Fruit fly (Drosophila melanogaster) whole organism, embryonic: ENCODE measurements around the gene lilli.

Source experiments
- Atf3 ChIP-seq: fragments of 200-800 bp; sonication (Bioruptor generic); optimal IDR thresholded peaks from 3 replicates; lab custom pipeline; 2016; ENCODE audit warnings: missing biosample characterization, missing genetic modification characterization
- BEAF-32 ChIP-seq: fragments of 200-800 bp; sonication (Bioruptor generic); optimal IDR thresholded peaks from 3 replicates; lab custom pipeline; 2017; ENCODE audit warnings: missing biosample characterization, missing genetic modification characterization, mild to moderate bottlenecking, moderate library complexity, missing genetic modification reagents
- CG10209 ChIP-seq: fragments of 200-800 bp; sonication (Bioruptor generic); optimal IDR thresholded peaks from 3 replicates; lab custom pipeline; 2017; ENCODE audit warnings: missing biosample characterization, mild to moderate bottlenecking, missing genetic modification characterization, missing genetic modification reagents
- CG10267 ChIP-seq: fragments of 200-800 bp; sonication (Bioruptor generic); optimal IDR thresholded peaks from 2 replicates; lab custom pipeline; 2018; ENCODE audit warnings: missing biosample characterization, mild to moderate bottlenecking, missing genetic modification characterization, moderate library complexity
- CG11695 ChIP-seq: fragments of 200-800 bp; sonication (Bioruptor generic); IDR thresholded peaks from 3 replicates; pipeline ENCODE4 v1.3.6; 2022; ENCODE audit warnings: missing biosample characterization, missing genetic modification characterization
- CG12155 ChIP-seq: fragments of 200-800 bp; sonication (Bioruptor generic); optimal IDR thresholded peaks from 3 replicates; lab custom pipeline; 2016; ENCODE audit warnings: missing biosample characterization, missing genetic modification characterization
- CG1233 ChIP-seq: fragments of 200-800 bp; sonication (Bioruptor generic); optimal IDR thresholded peaks from 4 replicates; lab custom pipeline; 2018; ENCODE audit warnings: missing biosample characterization, mild to moderate bottlenecking, missing genetic modification characterization
- CG15269 ChIP-seq: fragments of 200-800 bp; sonication (Bioruptor generic); optimal IDR thresholded peaks from 2 replicates; lab custom pipeline; 2018; ENCODE audit warnings: missing biosample characterization, mild to moderate bottlenecking, missing genetic modification characterization, moderate library complexity
- CG18011 ChIP-seq: fragments of 200-800 bp; sonication (Bioruptor generic); optimal IDR thresholded peaks from 2 replicates; lab custom pipeline; 2017; ENCODE audit warnings: missing biosample characterization, missing genetic modification characterization, mild to moderate bottlenecking, moderate library complexity, missing genotype
- CG2116 ChIP-seq: fragments of 200-800 bp; sonication (Bioruptor generic); optimal IDR thresholded peaks from 3 replicates; lab custom pipeline; 2018; ENCODE audit warnings: missing biosample characterization, mild to moderate bottlenecking, missing genetic modification characterization
- CG2199 ChIP-seq: fragments of 200-800 bp; sonication (Bioruptor generic); IDR thresholded peaks from 3 replicates; pipeline ENCODE4 v1.3.6; 2022; ENCODE audit warnings: missing biosample characterization, missing genetic modification characterization
- CG33557 ChIP-seq: fragments of 200-800 bp; sonication (Bioruptor generic); optimal IDR thresholded peaks from 2 replicates; lab custom pipeline; 2019; ENCODE audit warnings: missing biosample characterization, mild to moderate bottlenecking, missing genetic modification characterization, moderate library complexity
- CG34224 ChIP-seq: fragments of 200-800 bp; sonication (Bioruptor generic); IDR thresholded peaks from 3 replicates; pipeline ENCODE4 v1.3.6; 2022; ENCODE audit warnings: missing biosample characterization, missing genetic modification characterization; ENCODE audit not compliant: partially characterized antibody
- CG3726 ChIP-seq: fragments of 200-800 bp; sonication (Bioruptor generic); IDR thresholded peaks from 3 replicates; pipeline ENCODE4, ENCODE4 v1.3.6; 2022; ENCODE audit warnings: missing biosample characterization, missing genetic modification characterization
- CG4820 ChIP-seq: fragments of 200-800 bp; sonication (Bioruptor generic); optimal IDR thresholded peaks from 3 replicates; lab custom pipeline; 2016; ENCODE audit warnings: missing biosample characterization, missing genetic modification characterization
- CG6654 ChIP-seq: fragments of 200-800 bp; sonication (Bioruptor generic); optimal IDR thresholded peaks from 2 replicates; lab custom pipeline; 2017; ENCODE audit warnings: missing biosample characterization, mild to moderate bottlenecking, missing genetic modification characterization
- CG7745 ChIP-seq: fragments of 200-800 bp; sonication (Bioruptor generic); optimal IDR thresholded peaks from 2 replicates; lab custom pipeline; 2018; ENCODE audit warnings: missing biosample characterization, mild to moderate bottlenecking, missing genetic modification characterization, moderate library complexity
- CG8290 ChIP-seq, 3 experiments: fragments of 200-800 bp; sonication (Bioruptor generic); optimal IDR thresholded peaks; 2 replicates each; lab custom pipeline; 2016 to 2019; ENCODE audit warnings: missing biosample characterization in 3 of 3, missing genetic modification characterization in 3 of 3, mild to moderate bottlenecking in 2 of 3, moderate library complexity in 1 of 3
- CG8924 ChIP-seq: fragments of 200-800 bp; optimal IDR thresholded peaks from 3 replicates; lab custom pipeline; 2019; ENCODE audit warnings: missing biosample characterization, mild to moderate bottlenecking, missing genetic modification characterization, moderate library complexity
- CHES-1-like ChIP-seq: fragments of 200-800 bp; sonication (Bioruptor generic); optimal IDR thresholded peaks from 2 replicates; lab custom pipeline; 2016; ENCODE audit warnings: missing biosample characterization, missing genetic modification characterization
- Deaf1 ChIP-seq: fragments of 200-800 bp; optimal IDR thresholded peaks from 3 replicates; lab custom pipeline; 2019; ENCODE audit warnings: missing biosample characterization, mild to moderate bottlenecking, missing genetic modification characterization, moderate library complexity
- Dip2 ChIP-seq: fragments of 200-800 bp; sonication (Bioruptor generic); IDR thresholded peaks from 2 replicates; pipeline ENCODE4 v1.3.6; 2022; ENCODE audit warnings: missing biosample characterization, missing genetic modification characterization
- Hr3 ChIP-seq: fragments of 200-800 bp; sonication (Bioruptor generic); optimal IDR thresholded peaks from 3 replicates; lab custom pipeline; 2016; ENCODE audit warnings: missing biosample characterization, missing genetic modification characterization
- Optix ChIP-seq: fragments of 200-800 bp; sonication (Bioruptor generic); IDR thresholded peaks from 3 replicates; pipeline ENCODE4 v1.3.6; 2022; ENCODE audit warnings: missing biosample characterization, missing genetic modification characterization
- Tbp ChIP-seq: fragments of >200 bp; optimal IDR thresholded peaks from 2 replicates; lab custom pipeline; 2018; ENCODE audit warnings: missing biosample characterization, missing genetic modification characterization
- aop ChIP-seq: fragments of 200-800 bp; sonication (Bioruptor generic); IDR thresholded peaks from 2 replicates; pipeline ENCODE4 v1.3.6; 2022; ENCODE audit warnings: missing biosample characterization, missing genetic modification characterization
- ash1 ChIP-seq: fragments of 200-800 bp; sonication (Bioruptor generic); optimal IDR thresholded peaks from 2 replicates; lab custom pipeline; 2018; ENCODE audit warnings: missing biosample characterization, mild to moderate bottlenecking, missing genetic modification characterization
- bigmax ChIP-seq: fragments of 200-800 bp; sonication (Bioruptor generic); optimal IDR thresholded peaks from 2 replicates; lab custom pipeline; 2018; ENCODE audit warnings: missing biosample characterization, mild to moderate bottlenecking, missing genetic modification characterization
- chif ChIP-seq, 2 experiments: fragments of 200-800 bp; sonication (Bioruptor generic); optimal IDR thresholded peaks; 3 replicates each; lab custom pipeline; 2016; ENCODE audit warnings: missing biosample characterization in 2 of 2, missing genetic modification characterization in 2 of 2
- dpn ChIP-seq, 2 experiments: fragments of 200-800 bp; sonication (Bioruptor generic); optimal IDR thresholded peaks; 3 replicates each; lab custom pipeline; 2016; ENCODE audit warnings: missing biosample characterization in 2 of 2, missing genetic modification characterization in 2 of 2
- esg ChIP-seq: fragments of 200-800 bp; sonication (Bioruptor generic); conservative IDR thresholded peaks from 2 replicates; pipeline ENCODE4 v1.3.6; 2022; ENCODE audit warnings: missing biosample characterization, missing genetic modification characterization
- exex ChIP-seq: fragments of 200-800 bp; sonication (Bioruptor generic); optimal IDR thresholded peaks from 4 replicates; lab custom pipeline; 2018; ENCODE audit warnings: missing biosample characterization, mild to moderate bottlenecking, missing genetic modification characterization, moderate library complexity
- fd3F ChIP-seq: fragments of 200-800 bp; sonication (Bioruptor generic); optimal IDR thresholded peaks from 2 replicates; lab custom pipeline; 2018; ENCODE audit warnings: missing biosample characterization, mild to moderate bottlenecking, missing genetic modification characterization, moderate library complexity
- gcm2 ChIP-seq: fragments of 200-800 bp; sonication (Bioruptor generic); optimal IDR thresholded peaks from 2 replicates; lab custom pipeline; 2016; ENCODE audit warnings: missing biosample characterization, missing genetic modification characterization
- gsb-n ChIP-seq: fragments of 200-800 bp; sonication (Bioruptor generic); optimal IDR thresholded peaks from 3 replicates; lab custom pipeline; 2018; ENCODE audit warnings: missing biosample characterization, mild to moderate bottlenecking, missing genetic modification characterization
- hth ChIP-seq: fragments of >200 bp; optimal IDR thresholded peaks from 2 replicates; lab custom pipeline; 2017; ENCODE audit warnings: inconsistent platforms
- jing ChIP-seq: fragments of 200-800 bp; sonication (Bioruptor generic); optimal IDR thresholded peaks from 2 replicates; lab custom pipeline; 2018; ENCODE audit warnings: missing biosample characterization, mild to moderate bottlenecking, missing genetic modification characterization
- kay ChIP-seq: fragments of 200-800 bp; sonication (Bioruptor generic); optimal IDR thresholded peaks from 2 replicates; lab custom pipeline; 2016; ENCODE audit warnings: missing biosample characterization, missing genetic modification characterization
- klu ChIP-seq: fragments of 200-800 bp; sonication (Bioruptor generic); IDR thresholded peaks from 2 replicates; pipeline ENCODE4 v1.3.6; 2022; ENCODE audit warnings: missing biosample characterization, missing genetic modification characterization
- knrl ChIP-seq: fragments of 200-800 bp; sonication (Bioruptor generic); IDR thresholded peaks from 3 replicates; pipeline ENCODE4 v1.3.6; 2022; ENCODE audit warnings: missing biosample characterization, missing genetic modification characterization; ENCODE audit not compliant: partially characterized antibody
- lola ChIP-seq, 3 experiments: fragments of >200 bp in 2 of 3; fragments of 200-800 bp in 1 of 3; sonication (Bioruptor generic) in 1 of 3; optimal IDR thresholded peaks; 2 replicates each; lab custom pipeline; 2017 to 2019; ENCODE audit warnings: missing biosample characterization in 3 of 3, missing genetic modification characterization in 3 of 3, mild to moderate bottlenecking in 1 of 3, moderate library complexity in 1 of 3
- mirr ChIP-seq: fragments of 200-800 bp; sonication (Bioruptor generic); optimal IDR thresholded peaks from 3 replicates; lab custom pipeline; 2018; ENCODE audit warnings: missing biosample characterization, mild to moderate bottlenecking, missing genetic modification characterization
- pan ChIP-seq, 4 experiments: fragments of >200 bp in 3 of 4; fragments of 200-800 bp in 1 of 4; sonication (Bioruptor generic) in 1 of 4; optimal IDR thresholded peaks in 3 of 4; IDR thresholded peaks in 1 of 4; 2 replicates each; pipeline versions ENCODE4 v1.3.6 to Lab custom; 2017 to 2022; ENCODE audit warnings: missing biosample characterization in 2 of 4, missing genetic modification characterization in 2 of 4, mixed read lengths in 1 of 4
- phol ChIP-seq: fragments of 200-800 bp; sonication (Bioruptor generic); optimal IDR thresholded peaks from 3 replicates; lab custom pipeline; 2018; ENCODE audit warnings: missing biosample characterization, mild to moderate bottlenecking, missing genetic modification characterization, moderate library complexity
- pzg ChIP-seq: fragments of 200-800 bp; sonication (Bioruptor generic); optimal IDR thresholded peaks from 3 replicates; lab custom pipeline; 2018; ENCODE audit warnings: missing biosample characterization, mild to moderate bottlenecking, missing genetic modification characterization, moderate library complexity
- row ChIP-seq: fragments of 200-800 bp; sonication (Bioruptor generic); IDR thresholded peaks from 3 replicates; pipeline ENCODE4 v1.3.6; 2022; ENCODE audit warnings: missing biosample characterization, missing genetic modification characterization
- so ChIP-seq: fragments of 200-800 bp; sonication (Bioruptor generic); IDR thresholded peaks from 3 replicates; pipeline ENCODE4 v1.3.6; 2022; ENCODE audit warnings: missing biosample characterization, missing genetic modification characterization
- wor ChIP-seq: fragments of 200-800 bp; sonication (Bioruptor generic); IDR thresholded peaks from 2 replicates; pipeline ENCODE4 v1.3.6; 2022; ENCODE audit warnings: missing biosample characterization, missing genetic modification characterization

lilli gene

DNA sequence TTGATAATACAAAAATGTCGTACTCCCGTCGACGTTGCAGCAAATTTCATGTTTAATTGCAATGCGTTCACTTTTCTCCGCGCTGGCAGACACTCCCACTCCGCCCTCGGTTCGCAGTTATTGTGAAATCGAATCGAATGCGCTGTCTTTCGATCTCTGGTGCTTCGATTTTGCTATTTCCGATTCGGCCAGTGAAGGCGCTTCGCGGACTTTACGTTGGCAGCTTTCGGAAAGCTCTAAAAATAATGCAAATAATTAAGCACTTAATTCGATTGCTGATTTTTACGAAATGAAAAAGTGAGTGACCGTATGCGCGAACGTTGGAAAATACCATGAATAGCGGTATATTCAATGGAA, 11.6 kb upstream of the lilli start, which contains the start of gene Ifrd1 (continued):
- TF ChIP-seq esg (no peak), wor (GFP tag; lab: Robert Waterston, UW) (no peak), CG10209 (GFP tag; lab: Kevin White, UChicago) (no peak), Optix (GFP tag; lab: Robert Waterston, UW) (no peak), CG2199 (GFP tag; lab: Robert Waterston, UW) (0 out of 3 replicates have a peak, but pooled peaks have one; percentile 9), gsb-n (tag; lab: Kevin White, UChicago) (no peak), CG12155 (GFP tag; lab: Kevin White, UChicago) (no peak), CG8924 (tag; lab: Kevin White, UChicago) (no peak), gcm2 (GFP tag; lab: Kevin White, UChicago) (no peak), CG7745 (peak; percentile 100), CG4820 (no peak), BEAF-32 (no peak), CG8290 (GFP tag; optimal IDR thresholded peaks at IDR 0.05; lab: Kevin White, UChicago) (no peak), CG8290 (tag; optimal IDR thresholded peaks at IDR 0.05; lab: Kevin White, UChicago) (peak in 1 of 2 experiments; percentile 36), bigmax (GFP tag; lab: Kevin White, UChicago) (no peak), Deaf1 (tag; lab: Kevin White, UChicago) (peak; percentile 5), CG1233 (GFP tag; lab: Kevin White, UChicago) (no peak), Atf3 (no peak), CG11695 (GFP tag; lab: Robert Waterston, UW) (no peak)

DNA sequence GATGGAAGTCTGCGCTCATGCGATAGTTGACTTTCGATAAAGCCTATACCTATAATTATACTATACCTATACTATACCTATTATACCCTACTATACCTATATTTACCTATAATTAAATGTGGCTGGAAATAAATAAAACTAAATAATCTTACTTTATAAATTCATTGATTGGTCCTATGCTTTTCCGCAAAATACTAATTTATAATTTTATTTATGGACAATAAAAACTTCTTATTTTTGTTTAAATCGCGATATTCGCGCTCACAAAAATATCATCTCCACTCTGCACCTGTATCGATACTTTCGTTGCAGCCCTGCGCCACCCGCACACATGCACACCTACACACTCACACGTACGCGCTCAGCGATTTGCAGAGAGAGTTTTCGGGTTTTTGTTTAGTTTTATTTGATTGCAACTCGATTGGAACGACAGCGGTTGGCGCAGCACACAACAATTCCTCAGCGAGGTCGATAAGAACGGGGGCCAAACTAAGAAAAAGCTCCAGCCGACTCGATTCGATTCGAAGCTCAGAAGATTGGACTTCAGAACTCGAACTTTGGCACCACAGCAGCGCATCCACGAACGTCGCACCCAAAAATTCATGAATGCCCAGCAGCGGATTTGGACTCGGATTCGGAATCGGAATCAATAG, 11.1 kb upstream of the lilli start, which contains the start of gene CG8814:
Gene CG8814, plus strand, starts transcription at position 349 of the 653 bp plus-strand sequence.
- TF ChIP-seq CG1233 (GFP tag; lab: Kevin White, UChicago) = peak; percentile 43
- TF ChIP-seq jing = no peak
- TF ChIP-seq klu (GFP tag; lab: Robert Waterston, UW) = peak; percentile 89
- TF ChIP-seq chif (GFP tag; optimal IDR thresholded peaks at IDR 0.05; lab: Kevin White, UChicago) = peak; percentile 12 to 27
- peak; percentile 74 for TF ChIP-seq Hr3 (GFP tag; lab: Kevin White, UChicago)
- TF ChIP-seq CG10267 = peak; percentile 76
- TF ChIP-seq Tbp = no peak
- peak; percentile 62 for TF ChIP-seq pzg
- peak; percentile 70 for TF ChIP-seq CG34224 (GFP tag; lab: Robert Waterston, UW)
- TF ChIP-seq Dip2 (GFP tag; lab: Robert Waterston, UW) = no peak
- TF ChIP-seq CG2116 (GFP tag; lab: Kevin White, UChicago) = peak; percentile 99
- no peak for TF ChIP-seq aop (GFP tag; lab: Robert Waterston, UW)
- peak; percentile 28 for TF ChIP-seq CG18011
- TF ChIP-seq fd3F (GFP tag; lab: Kevin White, UChicago) = peak; percentile 51
- TF ChIP-seq phol (tag; lab: Kevin White, UChicago) = peak; percentile 88
- TF ChIP-seq mirr = no peak
- TF ChIP-seq pan (optimal IDR thresholded peaks at IDR 0.05; lab: Kevin White, UChicago) = no peak
- TF ChIP-seq pan (GFP tag; optimal IDR thresholded peaks at IDR 0.05 in 1 of 2, IDR thresholded peaks at IDR 0.05 in 1 of 2) = peak in 1 of 2 experiments; percentile 41
- TF ChIP-seq hth (lab: Kevin White, UChicago) = no peak
- peak; percentile 40 for TF ChIP-seq CG33557 (GFP tag; lab: Kevin White, UChicago)
- no peak for TF ChIP-seq CG6654 (GFP tag; lab: Kevin White, UChicago)
- no peak for TF ChIP-seq CHES-1-like
- TF ChIP-seq lola (GFP tag; optimal IDR thresholded peaks at IDR 0.05; lab: Kevin White, UChicago) = peak in 1 of 3 experiments; percentile 74
- peak; percentile 53 for TF ChIP-seq kay (GFP tag; lab: Kevin White, UChicago)
- no peak for TF ChIP-seq ash1 (GFP tag; lab: Kevin White, UChicago)
- TF ChIP-seq so (GFP tag; lab: Robert Waterston, UW) = peak; percentile 62; the same call in 1 of the 3 replicates
- TF ChIP-seq CG3726 (GFP tag; lab: Robert Waterston, UW) = no peak
- TF ChIP-seq CG15269 (tag; lab: Kevin White, UChicago) = peak; percentile 53
- peak; percentile 21 for TF ChIP-seq exex
- peak; percentile 89 for TF ChIP-seq knrl (GFP tag; lab: Robert Waterston, UW)
- peak; percentile 27 to 75 for TF ChIP-seq dpn (GFP tag; optimal IDR thresholded peaks at IDR 0.05; lab: Kevin White, UChicago)
- peak; percentile 94 for TF ChIP-seq row (GFP tag; lab: Robert Waterston, UW)
